Worm (Caenorhabditis elegans) whole organism, early embryonic: ENCODE data around the gene jtr-1.

Experiments used
- B0310.2 ChIP-seq: sonication (generic microtip); optimal IDR thresholded peaks from 2 replicates; lab custom pipeline; 2016; ENCODE audit warnings: mild to moderate bottlenecking, missing genetic modification characterization, missing compliant biosample characterization
- ama-1 ChIP-seq: fragments of 150-350 bp; optimal IDR thresholded peaks from 2 replicates; lab custom pipeline; 2014
- flt-1 ChIP-seq: fragments of 200-800 bp; sonication (Bioruptor generic); IDR thresholded peaks from 2 replicates; pipeline ENCODE4 v1.3.6; 2022; ENCODE audit warnings: missing genetic modification characterization, missing compliant biosample characterization
- hmg-4 ChIP-seq: fragments of 200-800 bp; sonication (Bioruptor generic); optimal IDR thresholded peaks from 2 replicates; lab custom pipeline; 2018; ENCODE audit warnings: mild to moderate bottlenecking, missing genetic modification characterization, missing compliant biosample characterization
- hnd-1 ChIP-seq: sonication (generic microtip); optimal IDR thresholded peaks from 2 replicates; lab custom pipeline; 2016; ENCODE audit warnings: missing genetic modification characterization, missing compliant biosample characterization
- tbx-37 ChIP-seq: fragments of 200-800 bp; sonication (Bioruptor generic); conservative IDR thresholded peaks from 2 replicates; pipeline ENCODE4 v1.3.6; 2022; ENCODE audit warnings: missing genetic modification reagents, missing genetic modification characterization, missing compliant biosample characterization

ce11 chrIV:1380350-1380749, 40.4 kb upstream of the jtr-1 start:
- TF ChIP-seq flt-1 (GFP tag; lab: Robert Waterston, UW) = no peak
- TF ChIP-seq B0310.2 = no peak
- no peak for TF ChIP-seq ama-1 (lab: Kevin White, UChicago)
- TF ChIP-seq hmg-4 (GFP tag; lab: Kevin White, UChicago) = no peak
- no peak for TF ChIP-seq tbx-37 (GFP tag; lab: Robert Waterston, UW)
- no peak for TF ChIP-seq hnd-1 (tag; lab: Kevin White, UChicago)
